Worm (Caenorhabditis elegans) whole organism, L4 larva: ENCODE data around the gene ZK688.10.
A peak's percentile ranks its signal among the peaks of the same experiment; 100 is the strongest.

Experiments
- R02D3.7 ChIP-seq: fragments of 150-350 bp; sonication (generic microtip); optimal IDR thresholded peaks from 3 replicates; lab custom pipeline; 2014; ENCODE audit warnings: missing biosample characterization, missing genetic modification characterization
- T20F7.1 ChIP-seq: fragments of 200-800 bp; sonication (Bioruptor generic); optimal IDR thresholded peaks from 2 replicates; lab custom pipeline; 2018; ENCODE audit warnings: mild to moderate bottlenecking, missing genetic modification characterization, missing compliant biosample characterization
- Y48G9A.11 ChIP-seq: fragments of 200-800 bp; sonication (Bioruptor generic); IDR thresholded peaks from 2 replicates; pipeline ENCODE4 v1.3.6; 2022; ENCODE audit warnings: missing genetic modification reagents, missing genetic modification characterization, missing compliant biosample characterization
- Y75B8A.6 ChIP-seq: fragments of 200-800 bp; sonication (Bioruptor generic); IDR thresholded peaks from 2 replicates; pipeline ENCODE4 v1.3.6; 2022; ENCODE audit warnings: missing genetic modification reagents, missing genetic modification characterization, missing compliant biosample characterization
- ZK337.2 ChIP-seq: fragments of 200-800 bp; sonication (Bioruptor generic); IDR thresholded peaks from 2 replicates; pipeline ENCODE4 v1.3.6; 2022; ENCODE audit warnings: missing genetic modification reagents, missing genetic modification characterization, missing compliant biosample characterization
- ZK546.5 ChIP-seq, 2 experiments: sonication (generic microtip); optimal IDR thresholded peaks; 2 replicates each; lab custom pipeline; 2017; ENCODE audit warnings: missing biosample characterization in 2 of 2, missing genetic modification characterization in 2 of 2
- arid-1 ChIP-seq: fragments of 200-800 bp; sonication (Bioruptor generic); conservative IDR thresholded peaks from 2 replicates; pipeline ENCODE4 v1.3.6; 2022; ENCODE audit warnings: missing genetic modification reagents, missing genetic modification characterization, missing compliant biosample characterization
- attf-4 ChIP-seq: sonication (generic microtip); optimal IDR thresholded peaks from 3 replicates; lab custom pipeline; 2017; ENCODE audit warnings: missing biosample characterization, missing genetic modification characterization
- ceh-28 ChIP-seq: fragments of 150-350 bp; optimal IDR thresholded peaks from 2 replicates; lab custom pipeline; 2014; ENCODE audit warnings: missing biosample characterization, missing genetic modification reagents, missing genetic modification characterization
- ceh-62 ChIP-seq: sonication (generic microtip); optimal IDR thresholded peaks from 2 replicates; lab custom pipeline; 2017; ENCODE audit warnings: missing biosample characterization, missing genetic modification characterization
- ces-1 ChIP-seq: fragments of 150-350 bp; sonication (generic microtip); optimal IDR thresholded peaks from 4 replicates; lab custom pipeline; 2014; ENCODE audit warnings: missing biosample characterization, missing genetic modification reagents, missing genetic modification characterization
- dmd-6 ChIP-seq: fragments of 200-800 bp; sonication (Bioruptor generic); IDR thresholded peaks from 2 replicates; pipeline ENCODE4 v1.3.6; 2022; ENCODE audit warnings: missing genetic modification reagents, missing genetic modification characterization, missing compliant biosample characterization
- dmd-8 ChIP-seq: fragments of 200-800 bp; sonication (Bioruptor generic); IDR thresholded peaks from 2 replicates; pipeline ENCODE4 v1.3.6; 2022; ENCODE audit warnings: missing genetic modification characterization, missing compliant biosample characterization
- dpl-1 ChIP-seq: fragments of 150-350 bp; optimal IDR thresholded peaks from 2 replicates; lab custom pipeline; 2014; ENCODE audit warnings: missing biosample characterization, missing genetic modification reagents, missing genetic modification characterization
- dve-1 ChIP-seq: sonication (generic microtip); optimal IDR thresholded peaks from 2 replicates; lab custom pipeline; 2017; ENCODE audit warnings: antibody characterized with exemption, mild to moderate bottlenecking, missing genetic modification characterization, missing compliant biosample characterization; ENCODE audit not compliant: insufficient read depth
- egl-27 ChIP-seq: sonication (generic microtip); optimal IDR thresholded peaks from 3 replicates; lab custom pipeline; 2017; ENCODE audit warnings: missing biosample characterization, missing genetic modification reagents, missing genetic modification characterization
- egl-43 ChIP-seq: fragments of 200-800 bp; sonication (Bioruptor generic); IDR thresholded peaks from 2 replicates; pipeline ENCODE4 v1.3.6; 2022; ENCODE audit warnings: missing genetic modification reagents, missing genetic modification characterization, missing compliant biosample characterization
- fkh-10 ChIP-seq: fragments of 150-350 bp; optimal IDR thresholded peaks from 2 replicates; lab custom pipeline; 2014; ENCODE audit warnings: missing biosample characterization, missing genetic modification reagents, missing genetic modification characterization
- fos-1 ChIP-seq: fragments of 150-350 bp; optimal IDR thresholded peaks from 2 replicates; lab custom pipeline; 2014; ENCODE audit warnings: missing biosample characterization, missing genetic modification characterization
- gei-8 ChIP-seq: fragments of 200-800 bp; sonication (Bioruptor generic); optimal IDR thresholded peaks from 2 replicates; lab custom pipeline; 2018; ENCODE audit warnings: mild to moderate bottlenecking, missing genetic modification characterization, missing compliant biosample characterization
- hlh-11 ChIP-seq: fragments of 200-800 bp; sonication (Bioruptor generic); optimal IDR thresholded peaks from 2 replicates; lab custom pipeline; 2018; ENCODE audit warnings: mild to moderate bottlenecking, missing genetic modification characterization, missing compliant biosample characterization
- jun-1 ChIP-seq: fragments of 150-350 bp; optimal IDR thresholded peaks from 2 replicates; lab custom pipeline; 2014; ENCODE audit warnings: missing biosample characterization, missing genetic modification reagents, missing genetic modification characterization
- lim-7 ChIP-seq: fragments of 200-800 bp; sonication (Bioruptor generic); IDR thresholded peaks from 2 replicates; pipeline ENCODE4 v1.3.6; 2022; ENCODE audit warnings: missing genetic modification characterization, missing compliant biosample characterization
- lin-13 ChIP-seq: fragments of 150-350 bp; optimal IDR thresholded peaks from 2 replicates; lab custom pipeline; 2014; ENCODE audit warnings: missing biosample characterization, missing genetic modification reagents, missing genetic modification characterization
- lin-38 ChIP-seq: fragments of 200-800 bp; sonication (Bioruptor generic); IDR thresholded peaks from 2 replicates; pipeline ENCODE4 v1.3.6; 2022; ENCODE audit warnings: missing genetic modification reagents, missing genetic modification characterization, missing compliant biosample characterization
- lsy-2 ChIP-seq, 2 experiments: fragments of 150-350 bp in 1 of 2; sonication (generic microtip) in 1 of 2; optimal IDR thresholded peaks; 2 replicates each; lab custom pipeline; 2014 to 2017; ENCODE audit warnings: missing biosample characterization in 2 of 2, missing genetic modification characterization in 2 of 2
- mes-2 ChIP-seq: sonication (generic microtip); optimal IDR thresholded peaks from 2 replicates; lab custom pipeline; 2016; ENCODE audit warnings: missing genotype, mild to moderate bottlenecking, missing genetic modification characterization, missing compliant biosample characterization; ENCODE audit not compliant: poor library complexity, severe bottlenecking
- nhr-25 ChIP-seq: sonication (generic microtip); optimal IDR thresholded peaks from 2 replicates; lab custom pipeline; 2017; ENCODE audit warnings: missing genetic modification characterization, mild to moderate bottlenecking, missing compliant biosample characterization, antibody characterized with exemption, moderate library complexity, borderline replicate concordance; ENCODE audit not compliant: insufficient read depth
- nhr-28 ChIP-seq: fragments of 150-350 bp; optimal IDR thresholded peaks from 2 replicates; lab custom pipeline; 2014; ENCODE audit warnings: missing biosample characterization, missing genetic modification characterization
- nhr-6 ChIP-seq: fragments of 150-350 bp; optimal IDR thresholded peaks from 2 replicates; lab custom pipeline; 2014; ENCODE audit warnings: missing biosample characterization, missing genetic modification characterization
- nhr-77 ChIP-seq: fragments of 150-350 bp; optimal IDR thresholded peaks from 2 replicates; lab custom pipeline; 2014; ENCODE audit warnings: missing biosample characterization, missing genetic modification characterization
- pha-4 ChIP-seq, 2 experiments: fragments of 150-350 bp in 1 of 2; fragments of 200-800 bp in 1 of 2; sonication (Bioruptor generic) in 1 of 2; IDR thresholded peaks in 1 of 2; optimal IDR thresholded peaks in 1 of 2; 2 replicates each; pipeline versions ENCODE4 v1.3.6 to Lab custom; 2014 to 2022; ENCODE audit warnings: missing genetic modification characterization in 2 of 2, missing genetic modification reagents in 2 of 2, missing biosample characterization in 1 of 2, missing compliant biosample characterization in 1 of 2
- php-3 ChIP-seq: fragments of 200-800 bp; sonication (Bioruptor generic); IDR thresholded peaks from 2 replicates; pipeline ENCODE4 v1.3.6; 2022; ENCODE audit warnings: missing genetic modification reagents, missing genetic modification characterization, missing compliant biosample characterization
- rbr-2 ChIP-seq: sonication (generic microtip); optimal IDR thresholded peaks from 2 replicates; lab custom pipeline; 2016; ENCODE audit warnings: missing genotype, missing genetic modification characterization, missing compliant biosample characterization
- skn-1 ChIP-seq: fragments of 150-350 bp; optimal IDR thresholded peaks from 2 replicates; lab custom pipeline; 2014; ENCODE audit warnings: missing biosample characterization, missing genetic modification characterization
- spr-1 ChIP-seq: sonication (generic microtip); optimal IDR thresholded peaks from 2 replicates; lab custom pipeline; 2016; ENCODE audit warnings: mild to moderate bottlenecking, missing genetic modification characterization, missing compliant biosample characterization
- tra-1 ChIP-seq: fragments of 200-800 bp; sonication (Bioruptor generic); IDR thresholded peaks from 2 replicates; pipeline ENCODE4 v1.3.6; 2022; ENCODE audit warnings: missing genetic modification reagents, missing genetic modification characterization, missing compliant biosample characterization
- unc-62 ChIP-seq, 3 experiments: fragments of 150-350 bp in 1 of 3; sonication (generic microtip); optimal IDR thresholded peaks in 2 of 3; peaks in 1 of 3; 1 replicate in 1 of 3; 2 replicates in 2 of 3; lab custom pipeline; 2014 to 2017; ENCODE audit warnings: missing biosample characterization in 3 of 3, missing genetic modification characterization in 3 of 3, missing genetic modification reagents in 3 of 3, missing genotype in 1 of 3
- zag-1 ChIP-seq: fragments of 150-350 bp; optimal IDR thresholded peaks from 2 replicates; lab custom pipeline; 2014; ENCODE audit warnings: missing biosample characterization, missing genetic modification characterization
- zfp-3 ChIP-seq: fragments of 200-800 bp; sonication (Bioruptor generic); conservative IDR thresholded peaks from 2 replicates; pipeline ENCODE4 v1.3.6; 2022; ENCODE audit warnings: missing genetic modification reagents, missing genetic modification characterization, missing compliant biosample characterization
- ztf-11 ChIP-seq: fragments of 150-350 bp; optimal IDR thresholded peaks from 2 replicates; lab custom pipeline; 2014; ENCODE audit warnings: missing biosample characterization, missing genetic modification characterization
- ztf-7 ChIP-seq: fragments of 150-350 bp; optimal IDR thresholded peaks from 2 replicates; lab custom pipeline; 2014; ENCODE audit warnings: missing biosample characterization, missing genetic modification characterization

The ZK688.10 gene

DNA sequence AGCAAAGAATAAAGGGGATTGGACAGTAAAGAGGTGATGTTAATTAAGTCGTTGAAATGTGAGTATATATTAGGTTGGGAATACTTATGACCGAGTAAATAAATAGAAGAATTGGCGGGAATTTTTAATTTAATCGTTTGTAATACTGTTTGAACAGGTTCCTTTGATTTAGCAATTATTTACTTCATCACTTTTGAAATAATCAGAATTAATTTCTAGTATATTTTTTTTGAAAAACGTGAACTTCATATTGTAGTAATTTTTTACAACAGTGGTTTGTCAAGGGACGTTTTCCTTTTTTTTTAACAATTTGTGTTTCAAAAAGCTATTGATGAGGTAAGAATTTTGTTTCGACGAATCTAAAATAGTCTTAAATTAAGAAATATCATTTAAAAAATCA is 25.4 kb upstream of the ZK688.10 start, which contains the start of gene C29E4.17:
Gene C29E4.17 (plus strand): TSS at position 301 of the 400 bp plus-strand sequence.
- no peak for TF ChIP-seq egl-43 (GFP tag; lab: Robert Waterston, UW)
- no peak for TF ChIP-seq spr-1
- TF ChIP-seq dve-1 (tag; lab: Kevin White, UChicago) = no peak
- TF ChIP-seq Y75B8A.6 (GFP tag; lab: Robert Waterston, UW) = no peak
- TF ChIP-seq lsy-2 (tag; optimal IDR thresholded peaks at IDR 0.05; lab: Kevin White, UChicago) = no peak

DNA sequence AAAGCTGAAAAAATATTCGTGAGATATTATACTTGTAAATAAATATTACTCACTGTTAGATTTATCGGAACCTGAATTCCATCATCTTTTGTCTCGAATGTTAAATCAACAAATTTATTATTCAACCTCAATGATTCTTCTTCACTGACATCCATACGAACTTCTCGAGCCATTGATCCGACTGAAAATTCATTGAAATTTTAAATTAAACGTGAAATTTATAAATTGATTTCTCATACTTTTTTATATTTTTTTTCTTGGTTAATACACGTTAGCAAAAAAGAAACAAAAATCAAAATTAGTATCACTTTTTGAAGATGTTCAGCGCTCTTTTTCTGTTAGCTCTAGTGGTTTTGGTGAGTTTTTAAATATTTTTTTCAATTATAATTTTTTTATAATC is 23.0 kb upstream of the ZK688.10 start, which contains the start of gene C29E4.14:
Gene C29E4.14 (plus strand): TSS at position 301 of the 400 bp plus-strand sequence.
- TF ChIP-seq nhr-77 (tag; lab: Kevin White, UChicago) (no peak), T20F7.1 (GFP tag; lab: Kevin White, UChicago) (no peak)

DNA sequence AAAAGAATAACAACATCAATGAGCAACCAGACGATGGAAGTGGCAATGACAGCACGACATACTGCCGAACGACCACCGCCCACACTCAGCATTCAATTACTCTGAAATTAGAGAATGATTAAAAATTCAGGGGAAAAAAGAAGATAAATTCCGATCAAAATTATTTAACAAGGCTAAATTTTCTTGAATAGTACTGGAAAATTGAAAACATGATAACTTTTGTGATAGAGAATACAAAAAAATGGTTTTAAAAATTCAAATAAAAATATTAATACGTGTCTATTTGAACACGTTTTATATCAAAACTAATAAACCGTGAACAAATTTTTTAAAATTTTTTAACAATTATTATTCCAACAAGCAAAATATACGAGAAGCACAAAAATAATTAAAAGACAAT is 20.8 kb upstream of the ZK688.10 start, which contains the start of gene gly-3:
Gene gly-3 (minus strand): TSS at position 101 of the 400 bp plus-strand sequence.
- no peak for TF ChIP-seq egl-43 (GFP tag; lab: Robert Waterston, UW)
- TF ChIP-seq dmd-6 = no peak
- no peak for TF ChIP-seq mes-2 (tag; lab: Kevin White, UChicago)
- no peak for TF ChIP-seq zag-1
- TF ChIP-seq skn-1 (tag; lab: Kevin White, UChicago) = no peak
- TF ChIP-seq zfp-3 (GFP tag; lab: Robert Waterston, UW) = no peak
- TF ChIP-seq ces-1 = no peak
- TF ChIP-seq jun-1 (tag; lab: Kevin White, UChicago) = no peak
- TF ChIP-seq Y48G9A.11 (GFP tag; lab: Robert Waterston, UW) = no peak

DNA sequence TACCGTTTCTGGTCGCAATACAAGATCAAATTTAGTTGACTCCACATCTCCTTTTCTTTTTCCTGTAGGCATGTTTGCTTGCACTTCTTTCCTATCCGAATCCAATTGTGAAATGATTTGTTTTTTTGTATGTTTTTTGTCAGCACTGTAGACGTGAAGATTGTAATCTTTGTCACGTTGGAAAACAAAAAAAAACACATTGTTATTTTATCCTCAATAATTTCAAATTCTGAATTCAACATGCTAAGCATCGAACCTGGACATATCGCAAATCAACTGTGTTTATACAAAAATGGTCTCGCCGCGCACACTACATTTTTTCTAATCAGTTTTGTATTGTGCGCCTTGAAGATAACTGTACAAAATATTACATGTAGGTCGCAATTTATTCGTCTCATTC is 16.7 kb upstream of the ZK688.10 start, which contains the start of gene ZK688.12:
Gene ZK688.12 (minus strand): TSS at position 101 of the 400 bp plus-strand sequence.
- TF ChIP-seq lin-38 (GFP tag; lab: Robert Waterston, UW) (no peak), dpl-1 (GFP tag; lab: Kevin White, UChicago) (no peak), ztf-11 (tag; lab: Kevin White, UChicago) (no peak), R02D3.7 (tag; lab: Kevin White, UChicago) (no peak), ceh-62 (tag; lab: Kevin White, UChicago) (no peak), gei-8 (GFP tag; lab: Kevin White, UChicago) (no peak), hlh-11 (tag; lab: Kevin White, UChicago) (no peak), lin-13 (GFP tag; lab: Kevin White, UChicago) (no peak), fos-1 (tag; lab: Kevin White, UChicago) (no peak), rbr-2 (tag; lab: Kevin White, UChicago) (no peak), dmd-8 (GFP tag; lab: Robert Waterston, UW) (no peak), Y75B8A.6 (GFP tag; lab: Robert Waterston, UW) (no peak), attf-4 (tag; lab: Kevin White, UChicago) (no peak), dve-1 (tag; lab: Kevin White, UChicago) (no peak), ztf-7 (tag; lab: Kevin White, UChicago) (no peak), pha-4 (GFP tag; IDR thresholded peaks at IDR 0.05; lab: Robert Waterston, UW) (no peak), pha-4 (tag; optimal IDR thresholded peaks at IDR 0.05; lab: Kevin White, UChicago) (no peak), php-3 (GFP tag; lab: Robert Waterston, UW) (no peak)

DNA sequence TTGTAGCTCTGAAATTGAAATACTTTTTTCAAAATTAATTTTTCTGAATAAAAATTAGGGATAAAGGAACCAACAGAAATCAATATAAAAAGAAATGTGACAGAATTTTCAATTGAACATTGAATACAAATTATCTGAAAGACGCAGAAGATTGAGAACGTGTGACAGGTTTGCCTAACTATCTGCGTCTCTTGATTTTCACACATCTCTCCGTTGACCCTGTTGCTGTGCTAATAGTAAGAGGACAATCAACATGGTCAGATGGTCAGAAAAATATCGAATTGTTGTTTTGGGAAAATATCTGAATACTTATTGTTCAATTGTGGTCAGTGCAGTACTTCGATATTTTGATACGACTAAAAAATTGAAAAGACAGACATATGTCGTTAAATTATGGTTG is 14.8 kb upstream of the ZK688.10 start, which contains the start of gene ZK688.7:
Gene ZK688.7 (minus strand): TSS at position 14 of the 400 bp plus-strand sequence.
- TF ChIP-seq hlh-11 (tag; lab: Kevin White, UChicago) (peak; percentile 56), nhr-25 (tag; lab: Kevin White, UChicago) (no peak), Y75B8A.6 (GFP tag; lab: Robert Waterston, UW) (no peak), ZK546.5 (tag; optimal IDR thresholded peaks at IDR 0.05; lab: Kevin White, UChicago) (no peak), nhr-28 (tag; lab: Kevin White, UChicago) (peak; percentile 60), ZK337.2 (GFP tag; lab: Robert Waterston, UW) (no peak), egl-27 (no peak), ceh-28 (no peak), nhr-6 (tag; lab: Kevin White, UChicago) (no peak), zag-1 (no peak), lim-7 (no peak), arid-1 (GFP tag; lab: Robert Waterston, UW) (no peak), tra-1 (GFP tag; lab: Robert Waterston, UW) (no peak), Y48G9A.11 (GFP tag; lab: Robert Waterston, UW) (no peak), fkh-10 (GFP tag; lab: Kevin White, UChicago) (no peak), unc-62 (GFP tag; optimal IDR thresholded peaks at IDR 0.05 in 1 of 2; lab: Kevin White, UChicago) (peak in 1 of 2 experiments; percentile 87), unc-62 (tag; optimal IDR thresholded peaks at IDR 0.05; lab: Kevin White, UChicago) (no peak)
